Fruit fly (Drosophila melanogaster) whole organism, embryonic: ENCODE measurements around the gene Tfb5.

Source experiments
- Asciz ChIP-seq: fragments of 200-800 bp; sonication (Bioruptor generic); optimal IDR thresholded peaks from 2 replicates; lab custom pipeline; 2017; ENCODE audit warnings: missing biosample characterization, mild to moderate bottlenecking, missing genetic modification characterization, missing genetic modification reagents
- CG10543 ChIP-seq: fragments of 200-800 bp; sonication (Bioruptor generic); optimal IDR thresholded peaks from 3 replicates; lab custom pipeline; 2017; ENCODE audit warnings: missing biosample characterization, mild to moderate bottlenecking, missing genetic modification characterization, moderate library complexity
- CG12391 ChIP-seq: fragments of 200-800 bp; sonication (Bioruptor generic); optimal IDR thresholded peaks from 3 replicates; lab custom pipeline; 2018; ENCODE audit warnings: missing biosample characterization, mild to moderate bottlenecking, missing genetic modification characterization, moderate library complexity
- CG12769 ChIP-seq: fragments of 200-800 bp; sonication (Bioruptor generic); optimal IDR thresholded peaks from 2 replicates; lab custom pipeline; 2019; ENCODE audit warnings: missing biosample characterization, mild to moderate bottlenecking, missing genetic modification characterization, moderate library complexity
- CG13296 ChIP-seq: fragments of 200-800 bp; sonication (Bioruptor generic); optimal IDR thresholded peaks from 3 replicates; lab custom pipeline; 2018; ENCODE audit warnings: missing biosample characterization, mild to moderate bottlenecking, missing genetic modification characterization
- CG13424 ChIP-seq: fragments of 200-800 bp; sonication (Bioruptor generic); optimal IDR thresholded peaks from 2 replicates; lab custom pipeline; 2019; ENCODE audit warnings: missing biosample characterization, mild to moderate bottlenecking, missing genetic modification characterization, moderate library complexity
- CG17186 ChIP-seq: fragments of 200-800 bp; sonication (Bioruptor generic); optimal IDR thresholded peaks from 3 replicates; lab custom pipeline; 2017; ENCODE audit warnings: missing biosample characterization, missing genetic modification reagents, missing genetic modification characterization
- CG17802 ChIP-seq: fragments of 200-800 bp; sonication (Bioruptor generic); optimal IDR thresholded peaks from 2 replicates; lab custom pipeline; 2018; ENCODE audit warnings: missing biosample characterization, mild to moderate bottlenecking, missing genetic modification characterization, moderate library complexity
- CG18476 ChIP-seq: fragments of 200-800 bp; sonication (Bioruptor generic); optimal IDR thresholded peaks from 2 replicates; lab custom pipeline; 2016; ENCODE audit warnings: missing biosample characterization, mild to moderate bottlenecking, missing genetic modification characterization
- CG2120 ChIP-seq: fragments of 200-800 bp; sonication (Bioruptor generic); optimal IDR thresholded peaks from 3 replicates; lab custom pipeline; 2016; ENCODE audit warnings: missing biosample characterization, missing genetic modification characterization
- CG2889 ChIP-seq: fragments of 200-800 bp; sonication (Bioruptor generic); IDR thresholded peaks from 3 replicates; pipeline ENCODE4 v1.3.6; 2022; ENCODE audit warnings: missing biosample characterization, missing genetic modification characterization
- CG30403 ChIP-seq: fragments of 200-800 bp; sonication (Bioruptor generic); optimal IDR thresholded peaks from 3 replicates; lab custom pipeline; 2016; ENCODE audit warnings: missing biosample characterization, missing genetic modification characterization
- CG3838 ChIP-seq: fragments of 200-800 bp; sonication (Bioruptor generic); optimal IDR thresholded peaks from 3 replicates; lab custom pipeline; 2016; ENCODE audit warnings: missing biosample characterization, missing genetic modification characterization
- CG7556 ChIP-seq: fragments of 200-800 bp; sonication (Bioruptor generic); optimal IDR thresholded peaks from 2 replicates; lab custom pipeline; 2017; ENCODE audit warnings: missing biosample characterization, mild to moderate bottlenecking, missing genetic modification characterization
- CG8281 ChIP-seq: fragments of 200-800 bp; sonication (Bioruptor generic); optimal IDR thresholded peaks from 2 replicates; lab custom pipeline; 2018; ENCODE audit warnings: missing biosample characterization, mild to moderate bottlenecking, missing genetic modification characterization, moderate library complexity
- CG9609 ChIP-seq: fragments of 200-800 bp; sonication (Bioruptor generic); optimal IDR thresholded peaks from 3 replicates; lab custom pipeline; 2016; ENCODE audit warnings: missing biosample characterization, missing genetic modification characterization
- Dad ChIP-seq: fragments of 200-800 bp; sonication (Bioruptor generic); optimal IDR thresholded peaks from 3 replicates; lab custom pipeline; 2016; ENCODE audit warnings: missing biosample characterization, missing genetic modification characterization
- Dp ChIP-seq: fragments of 200-800 bp; sonication (Bioruptor generic); optimal IDR thresholded peaks from 2 replicates; lab custom pipeline; 2018; ENCODE audit warnings: missing biosample characterization, mild to moderate bottlenecking, missing genetic modification characterization, moderate library complexity
- E2f1 ChIP-seq: fragments of 200-800 bp; sonication (Bioruptor generic); IDR thresholded peaks from 2 replicates; pipeline ENCODE4 v1.3.6; 2022; ENCODE audit warnings: missing biosample characterization, missing genetic modification characterization
- H2.0 ChIP-seq: fragments of 200-800 bp; sonication (Bioruptor generic); IDR thresholded peaks from 2 replicates; pipeline ENCODE4 v1.3.6; 2022; ENCODE audit warnings: missing biosample characterization, missing genetic modification characterization
- Hand ChIP-seq: fragments of 200-800 bp; sonication (Bioruptor generic); optimal IDR thresholded peaks from 2 replicates; lab custom pipeline; 2017; ENCODE audit warnings: mild to moderate bottlenecking, missing biosample characterization, missing genetic modification reagents, missing genetic modification characterization
- MESR4 ChIP-seq: fragments of 200-800 bp; sonication (Bioruptor generic); optimal IDR thresholded peaks from 2 replicates; lab custom pipeline; 2018; ENCODE audit warnings: missing biosample characterization, mild to moderate bottlenecking, missing genetic modification characterization, moderate library complexity
- MTF-1 ChIP-seq: fragments of 200-800 bp; sonication (Bioruptor generic); optimal IDR thresholded peaks from 2 replicates; lab custom pipeline; 2018; ENCODE audit warnings: missing biosample characterization, mild to moderate bottlenecking, missing genetic modification characterization, borderline replicate concordance
- Max ChIP-seq: fragments of 200-800 bp; sonication (Bioruptor generic); optimal IDR thresholded peaks from 2 replicates; lab custom pipeline; 2016; ENCODE audit warnings: missing biosample characterization, mild to moderate bottlenecking, missing genetic modification characterization
- Meics ChIP-seq: fragments of 200-800 bp; sonication (Bioruptor generic); optimal IDR thresholded peaks from 2 replicates; lab custom pipeline; 2017; ENCODE audit warnings: missing biosample characterization, mild to moderate bottlenecking, missing genetic modification characterization
- NFAT ChIP-seq: fragments of 200-800 bp; sonication (Bioruptor generic); IDR thresholded peaks from 2 replicates; pipeline ENCODE4 v1.3.6; 2022; ENCODE audit warnings: missing biosample characterization, missing genetic modification characterization
- Optix ChIP-seq: fragments of 200-800 bp; sonication (Bioruptor generic); IDR thresholded peaks from 3 replicates; pipeline ENCODE4 v1.3.6; 2022; ENCODE audit warnings: missing biosample characterization, missing genetic modification characterization
- ac ChIP-seq: fragments of 200-800 bp; sonication (Bioruptor generic); optimal IDR thresholded peaks from 3 replicates; lab custom pipeline; 2017; ENCODE audit warnings: missing biosample characterization, mild to moderate bottlenecking, missing genetic modification characterization
- ara ChIP-seq: fragments of 200-800 bp; sonication (Bioruptor generic); IDR thresholded peaks from 2 replicates; pipeline ENCODE4 v1.3.6; 2022; ENCODE audit warnings: missing biosample characterization, missing genetic modification characterization
- az2 ChIP-seq: fragments of 200-800 bp; sonication (Bioruptor generic); optimal IDR thresholded peaks from 3 replicates; lab custom pipeline; 2016; ENCODE audit warnings: missing biosample characterization, missing genetic modification characterization
- br ChIP-seq: fragments of >200 bp; optimal IDR thresholded peaks from 2 replicates; lab custom pipeline; 2017
- cas ChIP-seq: fragments of 200-800 bp; sonication (Bioruptor generic); IDR thresholded peaks from 2 replicates; pipeline ENCODE4 v1.3.6; 2022; ENCODE audit warnings: missing biosample characterization, missing genetic modification characterization
- dpn ChIP-seq, 2 experiments: fragments of 200-800 bp; sonication (Bioruptor generic); optimal IDR thresholded peaks; 3 replicates each; lab custom pipeline; 2016; ENCODE audit warnings: missing biosample characterization in 2 of 2, missing genetic modification characterization in 2 of 2
- ewg ChIP-seq: fragments of 200-800 bp; sonication (Bioruptor generic); optimal IDR thresholded peaks from 3 replicates; lab custom pipeline; 2017; ENCODE audit warnings: mild to moderate bottlenecking, missing biosample characterization, missing genetic modification reagents, missing genetic modification characterization
- fd64A ChIP-seq: fragments of 200-800 bp; sonication (Bioruptor generic); optimal IDR thresholded peaks from 3 replicates; lab custom pipeline; 2018; ENCODE audit warnings: missing biosample characterization, mild to moderate bottlenecking, missing genetic modification characterization
- grau ChIP-seq: fragments of 200-800 bp; optimal IDR thresholded peaks from 3 replicates; lab custom pipeline; 2019; ENCODE audit warnings: missing biosample characterization, mild to moderate bottlenecking, missing genetic modification characterization, moderate library complexity
- gt ChIP-seq: fragments of 200-800 bp; sonication (Bioruptor generic); IDR thresholded peaks from 2 replicates; pipeline ENCODE4 v1.3.6; 2022; ENCODE audit warnings: missing biosample characterization, missing genetic modification characterization
- her ChIP-seq: fragments of 200-800 bp; sonication (Bioruptor generic); optimal IDR thresholded peaks from 2 replicates; lab custom pipeline; 2016; ENCODE audit warnings: missing biosample characterization, missing genetic modification characterization
- hkb ChIP-seq, 2 experiments: fragments of 200-800 bp in 1 of 2; fragments of >200 bp in 1 of 2; sonication (Bioruptor generic) in 1 of 2; IDR thresholded peaks in 1 of 2; optimal IDR thresholded peaks in 1 of 2; 2 replicates each; pipeline versions ENCODE4 v1.3.6 to Lab custom; 2017 to 2022; ENCODE audit warnings: missing biosample characterization in 1 of 2, missing genetic modification characterization in 1 of 2
- lov ChIP-seq, 2 experiments: fragments of 200-800 bp in 1 of 2; fragments of >200 bp in 1 of 2; sonication (Bioruptor generic) in 1 of 2; IDR thresholded peaks in 1 of 2; optimal IDR thresholded peaks in 1 of 2; 2 replicates in 1 of 2; 3 replicates in 1 of 2; pipeline versions ENCODE4 v1.3.6 to Lab custom; 2017 to 2022; ENCODE audit warnings: missing biosample characterization in 1 of 2, missing genetic modification characterization in 1 of 2
- maf-S ChIP-seq: fragments of 200-800 bp; sonication (Bioruptor generic); optimal IDR thresholded peaks from 2 replicates; lab custom pipeline; 2016; ENCODE audit warnings: missing biosample characterization, missing genetic modification characterization
- nau ChIP-seq: fragments of 200-800 bp; sonication (Bioruptor generic); optimal IDR thresholded peaks from 3 replicates; lab custom pipeline; 2017; ENCODE audit warnings: missing biosample characterization, mild to moderate bottlenecking, missing genetic modification characterization, missing genetic modification reagents
- sc ChIP-seq, 3 experiments: fragments of >200 bp in 2 of 3; fragments of 200-800 bp in 1 of 3; sonication (Bioruptor generic) in 1 of 3; optimal IDR thresholded peaks; 2 replicates in 2 of 3; 3 replicates in 1 of 3; lab custom pipeline; 2017; ENCODE audit warnings: mild to moderate bottlenecking in 1 of 3, missing biosample characterization in 1 of 3, missing genetic modification characterization in 1 of 3, missing genetic modification reagents in 1 of 3
- sd ChIP-seq: fragments of 200-800 bp; sonication (Bioruptor generic); optimal IDR thresholded peaks from 3 replicates; lab custom pipeline; 2018; ENCODE audit warnings: missing biosample characterization, mild to moderate bottlenecking, missing genetic modification characterization, moderate library complexity
- sr ChIP-seq: fragments of 200-800 bp; sonication (Bioruptor generic); IDR thresholded peaks from 3 replicates; pipeline ENCODE4 v1.3.6; 2022; ENCODE audit warnings: missing biosample characterization, missing genetic modification characterization
- unc-4 ChIP-seq: fragments of 200-800 bp; sonication (Bioruptor generic); IDR thresholded peaks from 2 replicates; pipeline ENCODE4 v1.3.6; 2022; ENCODE audit warnings: missing biosample characterization, missing genetic modification characterization; ENCODE audit not compliant: partially characterized antibody
- wor ChIP-seq: fragments of 200-800 bp; sonication (Bioruptor generic); IDR thresholded peaks from 2 replicates; pipeline ENCODE4 v1.3.6; 2022; ENCODE audit warnings: missing biosample characterization, missing genetic modification characterization
- zfh2 ChIP-seq: fragments of 200-800 bp; sonication (Bioruptor generic); optimal IDR thresholded peaks from 2 replicates; lab custom pipeline; 2016; ENCODE audit warnings: missing biosample characterization, missing genetic modification characterization

Gene Tfb5

dm6 chr2L:5044892-5045619, 34.4 kb upstream of the Tfb5 start (continued):
- TF ChIP-seq dpn (GFP tag; optimal IDR thresholded peaks at IDR 0.05; lab: Kevin White, UChicago) (peak; percentile 45 to 46), lov (optimal IDR thresholded peaks at IDR 0.05; lab: Kevin White, UChicago) (no peak), lov (GFP tag; IDR thresholded peaks at IDR 0.05; lab: Robert Waterston, UW) (no peak), her (GFP tag; lab: Kevin White, UChicago) (peak; percentile 34), CG12769 (tag; lab: Kevin White, UChicago) (peak; percentile 6), sc (optimal IDR thresholded peaks at IDR 0.05; lab: Kevin White, UChicago) (no peak), sc (GFP tag; optimal IDR thresholded peaks at IDR 0.05; lab: Kevin White, UChicago) (peak; percentile 52), Meics (peak; percentile 68), CG12391 (tag; lab: Kevin White, UChicago) (peak; percentile 61), nau (peak; percentile 16), Dp (GFP tag; lab: Kevin White, UChicago) (no peak), CG10543 (GFP tag; lab: Kevin White, UChicago) (no peak), hkb (optimal IDR thresholded peaks at IDR 0.05; lab: Kevin White, UChicago) (no peak), hkb (GFP tag; IDR thresholded peaks at IDR 0.05; lab: Robert Waterston, UW) (peak; percentile 55), CG3838 (GFP tag; lab: Kevin White, UChicago) (no peak), zfh2 (GFP tag; lab: Kevin White, UChicago) (peak; percentile 15), CG8281 (tag; lab: Kevin White, UChicago) (no peak), NFAT (GFP tag; lab: Robert Waterston, UW) (peak; percentile 75), CG2889 (no peak; the same call in 2 of the 3 replicates), Asciz (GFP tag; lab: Kevin White, UChicago) (peak; percentile 24), CG2120 (peak; percentile 37), H2.0 (peak; percentile 44), cas (GFP tag; lab: Robert Waterston, UW) (no peak), Dad (GFP tag; lab: Kevin White, UChicago) (peak; percentile 37), CG13296 (GFP tag; lab: Kevin White, UChicago) (peak; percentile 43), CG13424 (tag; lab: Kevin White, UChicago) (peak; percentile 70), CG30403 (GFP tag; lab: Kevin White, UChicago) (peak; percentile 56), Hand (no peak), sd (peak; percentile 28), Max (GFP tag; lab: Kevin White, UChicago) (peak; percentile 42), ara (GFP tag; lab: Robert Waterston, UW) (peak; percentile 53; the same call in 1 of the 2 replicates), grau (tag; lab: Kevin White, UChicago) (peak; percentile 57), CG17186 (GFP tag; lab: Kevin White, UChicago) (no peak), unc-4 (GFP tag; lab: Robert Waterston, UW) (no peak), CG18476 (peak; percentile 23), maf-S (peak; percentile 4), CG17802 (tag; lab: Kevin White, UChicago) (no peak), az2 (GFP tag; lab: Kevin White, UChicago) (peak; percentile 48), Optix (no peak), ac (GFP tag; lab: Kevin White, UChicago) (no peak), CG9609 (peak; percentile 5), MTF-1 (GFP tag; lab: Kevin White, UChicago) (peak; percentile 5), E2f1 (peak; percentile 34), ewg (GFP tag; lab: Kevin White, UChicago) (peak; percentile 36), wor (GFP tag; lab: Robert Waterston, UW) (no peak), fd64A (GFP tag; lab: Kevin White, UChicago) (no peak), sr (GFP tag; lab: Robert Waterston, UW) (peak; percentile 40; the same call in 1 of the 3 replicates), gt (GFP tag; lab: Robert Waterston, UW) (no peak), br (lab: Kevin White, UChicago) (no peak), MESR4 (GFP tag; lab: Kevin White, UChicago) (peak; percentile 7), CG7556 (GFP tag; lab: Kevin White, UChicago) (peak; percentile 78)
